Worm (Caenorhabditis elegans) whole organism, L4 larva: ENCODE data around the gene itr-1.

Experiments used
- D1046.2 ChIP-seq: fragments of 200-800 bp; sonication (Bioruptor generic); IDR thresholded peaks from 2 replicates; pipeline ENCODE4 v1.3.6; 2022; ENCODE audit warnings: missing genetic modification characterization, missing compliant biosample characterization
- T20F7.1 ChIP-seq: fragments of 200-800 bp; sonication (Bioruptor generic); optimal IDR thresholded peaks from 2 replicates; lab custom pipeline; 2018; ENCODE audit warnings: mild to moderate bottlenecking, missing genetic modification characterization, missing compliant biosample characterization
- ama-1 ChIP-seq: fragments of 150-350 bp; optimal IDR thresholded peaks from 2 replicates; lab custom pipeline; 2014; ENCODE audit warnings: inconsistent platforms, mixed read lengths
- ceh-44 ChIP-seq: fragments of 200-800 bp; sonication (Bioruptor generic); IDR thresholded peaks from 2 replicates; pipeline ENCODE4 v1.3.6; 2022; ENCODE audit warnings: missing genetic modification reagents, missing genetic modification characterization, missing compliant biosample characterization
- ces-1 ChIP-seq: fragments of 150-350 bp; sonication (generic microtip); optimal IDR thresholded peaks from 4 replicates; lab custom pipeline; 2014; ENCODE audit warnings: missing biosample characterization, missing genetic modification reagents, missing genetic modification characterization
- daf-16 ChIP-seq, 3 experiments: sonication (generic microtip); optimal IDR thresholded peaks; 2 replicates each; lab custom pipeline; 2016 to 2017; ENCODE audit warnings: missing genetic modification characterization in 3 of 3, missing genetic modification reagents in 3 of 3, mild to moderate bottlenecking in 2 of 3, missing compliant biosample characterization in 2 of 3, missing biosample characterization in 1 of 3, moderate library complexity in 1 of 3
- gei-8 ChIP-seq: fragments of 200-800 bp; sonication (Bioruptor generic); optimal IDR thresholded peaks from 2 replicates; lab custom pipeline; 2018; ENCODE audit warnings: mild to moderate bottlenecking, missing genetic modification characterization, missing compliant biosample characterization
- hlh-11 ChIP-seq: fragments of 200-800 bp; sonication (Bioruptor generic); optimal IDR thresholded peaks from 2 replicates; lab custom pipeline; 2018; ENCODE audit warnings: mild to moderate bottlenecking, missing genetic modification characterization, missing compliant biosample characterization
- lim-7 ChIP-seq: fragments of 200-800 bp; sonication (Bioruptor generic); IDR thresholded peaks from 2 replicates; pipeline ENCODE4 v1.3.6; 2022; ENCODE audit warnings: missing genetic modification characterization, missing compliant biosample characterization
- lsy-2 ChIP-seq, 2 experiments: fragments of 150-350 bp in 1 of 2; sonication (generic microtip) in 1 of 2; optimal IDR thresholded peaks; 2 replicates each; lab custom pipeline; 2014 to 2017; ENCODE audit warnings: missing biosample characterization in 2 of 2, missing genetic modification characterization in 2 of 2
- madf-5 ChIP-seq, 2 experiments: fragments of 200-800 bp; sonication (Bioruptor generic); IDR thresholded peaks; 2 replicates each; pipeline ENCODE4 v1.3.6; 2022; ENCODE audit warnings: missing compliant biosample characterization in 2 of 2, missing genetic modification characterization in 2 of 2
- mdl-1 ChIP-seq, 2 experiments: fragments of 150-350 bp in 1 of 2; sonication (generic microtip) in 1 of 2; optimal IDR thresholded peaks; 2 replicates each; lab custom pipeline; 2014 to 2017; ENCODE audit warnings: missing biosample characterization in 2 of 2, missing genetic modification characterization in 2 of 2
- mxl-3 ChIP-seq: fragments of 200-800 bp; sonication (Bioruptor generic); optimal IDR thresholded peaks from 2 replicates; lab custom pipeline; 2018; ENCODE audit warnings: mild to moderate bottlenecking, missing genetic modification characterization, missing compliant biosample characterization
- pha-4 ChIP-seq, 2 experiments: fragments of 150-350 bp in 1 of 2; fragments of 200-800 bp in 1 of 2; sonication (Bioruptor generic) in 1 of 2; IDR thresholded peaks in 1 of 2; optimal IDR thresholded peaks in 1 of 2; 2 replicates each; pipeline versions ENCODE4 v1.3.6 to Lab custom; 2014 to 2022; ENCODE audit warnings: missing genetic modification characterization in 2 of 2, missing genetic modification reagents in 2 of 2, missing biosample characterization in 1 of 2, missing compliant biosample characterization in 1 of 2
- php-3 ChIP-seq: fragments of 200-800 bp; sonication (Bioruptor generic); IDR thresholded peaks from 2 replicates; pipeline ENCODE4 v1.3.6; 2022; ENCODE audit warnings: missing genetic modification reagents, missing genetic modification characterization, missing compliant biosample characterization
- pqm-1 ChIP-seq: sonication (generic microtip); optimal IDR thresholded peaks from 2 replicates; lab custom pipeline; 2017; ENCODE audit warnings: missing biosample characterization, missing genetic modification characterization
- set-16 ChIP-seq: fragments of 200-800 bp; sonication (Bioruptor generic); IDR thresholded peaks from 2 replicates; pipeline ENCODE4 v1.3.6; 2022; ENCODE audit warnings: missing genetic modification reagents, missing genetic modification characterization, missing compliant biosample characterization
- snpc-1.2 ChIP-seq: fragments of 200-800 bp; sonication (Bioruptor generic); IDR thresholded peaks from 2 replicates; pipeline ENCODE4 v1.3.6; 2022; ENCODE audit warnings: missing genetic modification reagents, missing genetic modification characterization, missing compliant biosample characterization
- tag-97 ChIP-seq: fragments of 200-800 bp; sonication (Bioruptor generic); IDR thresholded peaks from 2 replicates; pipeline ENCODE4 v1.3.6; 2022; ENCODE audit warnings: missing genetic modification characterization, missing compliant biosample characterization
- unc-62 ChIP-seq, 3 experiments: fragments of 150-350 bp in 1 of 3; sonication (generic microtip); optimal IDR thresholded peaks in 2 of 3; peaks in 1 of 3; 1 replicate in 1 of 3; 2 replicates in 2 of 3; lab custom pipeline; 2014 to 2017; ENCODE audit warnings: missing biosample characterization in 3 of 3, missing genetic modification characterization in 3 of 3, missing genetic modification reagents in 3 of 3, missing genotype in 1 of 3
- vab-7 ChIP-seq: fragments of 200-800 bp; sonication (Bioruptor generic); IDR thresholded peaks from 2 replicates; pipeline ENCODE4 v1.3.6; 2022; ENCODE audit warnings: missing genetic modification reagents, missing genetic modification characterization, missing compliant biosample characterization
- zfp-3 ChIP-seq: fragments of 200-800 bp; sonication (Bioruptor generic); conservative IDR thresholded peaks from 2 replicates; pipeline ENCODE4 v1.3.6; 2022; ENCODE audit warnings: missing genetic modification reagents, missing genetic modification characterization, missing compliant biosample characterization

The itr-1 gene

ce11 chrIV:7728402-7728963, 53.5 kb downstream of the itr-1 start, which contains the start of gene sucg-1:
Gene sucg-1, plus strand, starts transcription at chrIV:7728913.
- TF ChIP-seq gei-8 (GFP tag; lab: Kevin White, UChicago) (no peak), T20F7.1 (GFP tag; lab: Kevin White, UChicago) (peak; percentile 82), ceh-44 (GFP tag; lab: Robert Waterston, UW) (no peak)

- TF ChIP-seq ces-1 (GFP tag; lab: Kevin White, UChicago) (no peak), mxl-3 (GFP tag; lab: Kevin White, UChicago) (no peak), pqm-1 (no peak), php-3 (no peak), hlh-11 (tag; lab: Kevin White, UChicago) (no peak)
Measured at ce11 chrIV:7731960-7732359, 57.0 kb downstream of the itr-1 start, which contains the start of the genes C50F7.9 and C50F7.3. Gene C50F7.9, minus strand, starts transcription at chrIV:7732060. Gene C50F7.3, plus strand, starts transcription at chrIV:7732329.

- TF ChIP-seq lim-7 (GFP tag; lab: Robert Waterston, UW) (no peak), daf-16 (GFP tag; optimal IDR thresholded peaks at IDR 0.05; lab: Kevin White, UChicago) (no peak), daf-16 (tag; optimal IDR thresholded peaks at IDR 0.05; lab: Kevin White, UChicago) (peak; percentile 93), vab-7 (GFP tag; lab: Robert Waterston, UW) (no peak), D1046.2 (no peak), mdl-1 (tag; optimal IDR thresholded peaks at IDR 0.05; lab: Kevin White, UChicago) (no peak), zfp-3 (GFP tag; lab: Robert Waterston, UW) (no peak), ama-1 (lab: Kevin White, UChicago) (no peak)
Measured at ce11 chrIV:7734173-7734572, 59.2 kb downstream of the itr-1 start.

ce11 chrIV:7734619-7735018, 59.6 kb downstream of the itr-1 start, which contains the start of gene clx-1:
Gene clx-1, plus strand, starts transcription at chrIV:7734648.
- peak; percentile 91 for TF ChIP-seq set-16 (GFP tag; lab: Robert Waterston, UW)
- no peak for TF ChIP-seq snpc-1.2 (GFP tag; lab: Robert Waterston, UW)
- no peak for TF ChIP-seq lsy-2 (tag; optimal IDR thresholded peaks at IDR 0.05; lab: Kevin White, UChicago)

ce11 chrIV:7736616-7737015, 61.6 kb downstream of the itr-1 start:
- TF ChIP-seq tag-97 (GFP tag; lab: Robert Waterston, UW) (no peak), pha-4 (GFP tag; IDR thresholded peaks at IDR 0.05; lab: Robert Waterston, UW) (no peak), pha-4 (tag; optimal IDR thresholded peaks at IDR 0.05; lab: Kevin White, UChicago) (no peak)
- TF ChIP-seq, all 104 proteins: peak for 0

ce11 chrIV:7743539-7743938, 68.6 kb downstream of the itr-1 start, which contains the start of gene npr-35:
Gene npr-35, plus strand, starts transcription at chrIV:7743839.
- TF ChIP-seq madf-5 (GFP tag; IDR thresholded peaks at IDR 0.05; lab: Robert Waterston, UW), result no peak
- peak in 1 of 2 experiments; percentile 80 for TF ChIP-seq unc-62 (GFP tag; optimal IDR thresholded peaks at IDR 0.05 in 1 of 2; lab: Kevin White, UChicago)
- TF ChIP-seq unc-62 (tag; optimal IDR thresholded peaks at IDR 0.05; lab: Kevin White, UChicago), result no peak
- no peak for TF ChIP-seq snpc-1.2 (GFP tag; lab: Robert Waterston, UW)
- TF ChIP-seq, all 104 proteins: peak for 1
